Worm (Caenorhabditis elegans) whole organism, early embryonic: ENCODE measurements around the gene lgc-31.

Experiments used
- B0310.2 ChIP-seq: sonication (generic microtip); optimal IDR thresholded peaks from 2 replicates; lab custom pipeline; 2016; ENCODE audit warnings: mild to moderate bottlenecking, missing genetic modification characterization, missing compliant biosample characterization
- aly-1 ChIP-seq: sonication (generic microtip); optimal IDR thresholded peaks from 2 replicates; lab custom pipeline; 2016; ENCODE audit warnings: missing genetic modification characterization, missing compliant biosample characterization
- ama-1 ChIP-seq: fragments of 150-350 bp; optimal IDR thresholded peaks from 2 replicates; lab custom pipeline; 2014
- ets-7 ChIP-seq: sonication (generic microtip); optimal IDR thresholded peaks from 2 replicates; lab custom pipeline; 2016; ENCODE audit warnings: missing genotype, missing genetic modification characterization, missing compliant biosample characterization
- flt-1 ChIP-seq: fragments of 200-800 bp; sonication (Bioruptor generic); IDR thresholded peaks from 2 replicates; pipeline ENCODE4 v1.3.6; 2022; ENCODE audit warnings: missing genetic modification characterization, missing compliant biosample characterization
- hmbx-1 ChIP-seq: sonication (generic microtip); optimal IDR thresholded peaks from 2 replicates; lab custom pipeline; 2016; ENCODE audit warnings: mild to moderate bottlenecking, missing genetic modification characterization, missing compliant biosample characterization
- hmg-4 ChIP-seq: fragments of 200-800 bp; sonication (Bioruptor generic); optimal IDR thresholded peaks from 2 replicates; lab custom pipeline; 2018; ENCODE audit warnings: mild to moderate bottlenecking, missing genetic modification characterization, missing compliant biosample characterization
- hnd-1 ChIP-seq: sonication (generic microtip); optimal IDR thresholded peaks from 2 replicates; lab custom pipeline; 2016; ENCODE audit warnings: missing genetic modification characterization, missing compliant biosample characterization
- tbx-11 ChIP-seq: fragments of 200-800 bp; sonication (Bioruptor generic); IDR thresholded peaks from 2 replicates; pipeline ENCODE4 v1.3.6; 2022; ENCODE audit warnings: missing genetic modification characterization, missing compliant biosample characterization
- tbx-37 ChIP-seq: fragments of 200-800 bp; sonication (Bioruptor generic); conservative IDR thresholded peaks from 2 replicates; pipeline ENCODE4 v1.3.6; 2022; ENCODE audit warnings: missing genetic modification reagents, missing genetic modification characterization, missing compliant biosample characterization
- tra-4 ChIP-seq: sonication (generic microtip); optimal IDR thresholded peaks from 2 replicates; lab custom pipeline; 2017; ENCODE audit warnings: missing genetic modification characterization, missing compliant biosample characterization

DNA sequence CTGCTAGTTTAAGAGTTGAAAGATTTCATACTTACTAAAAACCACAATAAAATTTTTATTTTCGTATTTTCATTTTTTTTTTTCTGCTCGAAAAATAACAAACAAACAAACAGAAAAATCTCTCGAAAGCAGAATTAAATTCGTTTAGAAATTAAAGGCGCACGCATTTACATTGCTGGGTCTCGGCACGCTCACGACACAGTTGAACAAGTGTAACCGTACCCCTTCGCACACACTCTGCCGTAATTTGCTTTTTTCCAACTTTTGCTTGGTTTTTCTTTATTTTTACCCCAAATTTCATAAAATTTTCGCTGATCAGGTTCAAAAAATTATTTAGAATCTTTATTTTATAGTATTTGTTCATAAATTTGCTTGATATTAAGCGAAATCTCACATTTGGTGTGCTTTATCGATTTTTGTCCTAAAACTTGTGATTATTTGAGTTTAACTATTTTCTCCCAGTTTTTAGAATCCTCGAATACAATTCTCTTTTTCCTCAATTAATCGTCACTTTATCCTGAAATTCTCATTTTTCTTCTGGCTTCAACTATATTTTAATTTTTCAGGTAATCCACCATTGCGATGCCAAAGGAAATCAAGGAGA is 10.1 kb downstream of the lgc-31 start, which contains the start of gene rpl-38:
- TF ChIP-seq B0310.2 (tag; lab: Kevin White, UChicago) (no peak), hnd-1 (tag; lab: Kevin White, UChicago) (no peak), ama-1 (peak; percentile 70), hmbx-1 (no peak), flt-1 (GFP tag; lab: Robert Waterston, UW) (no peak), aly-1 (tag; lab: Kevin White, UChicago) (no peak), tra-4 (tag; lab: Kevin White, UChicago) (no peak), tbx-37 (GFP tag; lab: Robert Waterston, UW) (peak; percentile 16; the same call in 1 of the 2 replicates), hmg-4 (no peak), ets-7 (tag; lab: Kevin White, UChicago) (no peak), tbx-11 (no peak)
